Worm (Caenorhabditis elegans): ENCODE data around the gene W09D6.5.

DNA sequence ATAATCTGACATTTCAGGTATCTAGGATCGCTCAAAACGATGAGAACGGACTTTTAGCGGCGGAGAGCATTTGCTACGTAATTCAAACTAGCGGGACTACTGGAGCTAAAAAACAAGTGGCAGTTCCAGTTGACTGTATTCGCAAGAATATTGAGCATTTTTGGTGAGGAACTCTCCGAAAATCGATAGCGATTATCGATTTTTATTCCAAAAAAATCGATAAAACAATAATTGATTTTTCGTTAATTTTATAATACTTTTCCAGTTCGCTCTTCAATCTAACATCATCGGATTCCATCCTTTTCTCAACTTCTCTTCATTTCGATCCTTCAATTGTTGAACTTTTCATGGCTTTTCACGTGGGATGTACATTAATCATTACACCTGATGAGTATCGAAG lies 19.0 kb upstream of the W09D6.5 start:
- TF ChIP-seq ama-1 (optimal IDR thresholded peaks at IDR 0.05) (no peak), ama-1 (GFP tag; optimal IDR thresholded peaks at IDR 0.05) (no peak), snpc-1.3 (tag; optimal IDR thresholded peaks at IDR 0.05; ENCODE audit: insufficient read depth) (no peak)
